Worm (Caenorhabditis elegans) whole organism, young adult: ENCODE data around the gene Y60C6A.1.
A peak's percentile ranks its signal among the peaks of the same experiment; 100 is the strongest.

ENCODE experiments used
- B0261.1 ChIP-seq: sonication (generic microtip); optimal IDR thresholded peaks from 2 replicates; lab custom pipeline; 2016; ENCODE audit warnings: mild to moderate bottlenecking, missing genetic modification characterization, moderate library complexity, missing compliant biosample characterization
- B0336.3 ChIP-seq: fragments of 200-800 bp; sonication (Bioruptor generic); IDR thresholded peaks from 2 replicates; pipeline ENCODE4 v1.3.6; 2022; ENCODE audit warnings: missing genetic modification characterization, missing compliant biosample characterization
- F10E7.11 ChIP-seq: sonication (generic microtip); optimal IDR thresholded peaks from 2 replicates; lab custom pipeline; 2017; ENCODE audit warnings: mild to moderate bottlenecking, missing genetic modification characterization, moderate library complexity, missing compliant biosample characterization
- Y53G8AR.9 ChIP-seq: fragments of 200-800 bp; sonication (Bioruptor generic); conservative IDR thresholded peaks from 2 replicates; pipeline ENCODE4 v1.3.6; 2022; ENCODE audit warnings: missing genetic modification reagents, missing genetic modification characterization, missing compliant biosample characterization
- Y56A3A.18 ChIP-seq: fragments of 200-800 bp; sonication (Bioruptor generic); IDR thresholded peaks from 2 replicates; pipeline ENCODE4 v1.3.6; 2022; ENCODE audit warnings: missing genetic modification reagents, missing genetic modification characterization, missing compliant biosample characterization
- Y79H2A.3 ChIP-seq: fragments of 200-800 bp; sonication (Bioruptor generic); conservative IDR thresholded peaks from 2 replicates; pipeline ENCODE4 v1.3.6; 2022; ENCODE audit warnings: missing genetic modification reagents, missing genetic modification characterization, missing compliant biosample characterization
- ZK185.1 ChIP-seq: sonication (generic microtip); optimal IDR thresholded peaks from 2 replicates; lab custom pipeline; 2016; ENCODE audit warnings: mild to moderate bottlenecking, missing genetic modification characterization, missing compliant biosample characterization; ENCODE audit not compliant: poor library complexity, severe bottlenecking
- ama-1 ChIP-seq, 3 experiments: fragments of 150-350 bp in 1 of 3; sonication (generic microtip) in 2 of 3; optimal IDR thresholded peaks; 2 replicates each; lab custom pipeline; 2014 to 2018; ENCODE audit warnings: missing biosample characterization in 2 of 3, missing genetic modification characterization in 2 of 3, missing genetic modification reagents in 2 of 3
- bed-1 ChIP-seq: fragments of 200-800 bp; sonication (Bioruptor generic); IDR thresholded peaks from 2 replicates; pipeline ENCODE4 v1.3.6; 2022; ENCODE audit warnings: missing genetic modification reagents, missing genetic modification characterization, missing compliant biosample characterization
- cebp-2 ChIP-seq: fragments of 200-800 bp; sonication (Bioruptor generic); IDR thresholded peaks from 2 replicates; pipeline ENCODE4 v1.3.6; 2022; ENCODE audit warnings: missing genetic modification characterization, missing compliant biosample characterization
- ceh-91 ChIP-seq: fragments of 200-800 bp; sonication (Bioruptor generic); IDR thresholded peaks from 2 replicates; pipeline ENCODE4 v1.3.6; 2022; ENCODE audit warnings: missing genetic modification reagents, missing genetic modification characterization, missing compliant biosample characterization
- die-1 ChIP-seq: sonication (generic microtip); optimal IDR thresholded peaks from 2 replicates; lab custom pipeline; 2016; ENCODE audit warnings: missing genotype, mild to moderate bottlenecking, missing genetic modification characterization, missing compliant biosample characterization
- egrh-3 ChIP-seq: fragments of 200-800 bp; sonication (Bioruptor generic); IDR thresholded peaks from 2 replicates; pipeline ENCODE4 v1.3.6; 2022; ENCODE audit warnings: missing genetic modification reagents, missing genetic modification characterization, missing compliant biosample characterization
- fkh-3 ChIP-seq: sonication (generic microtip); optimal IDR thresholded peaks from 2 replicates; lab custom pipeline; 2016; ENCODE audit warnings: mild to moderate bottlenecking, missing genetic modification characterization, missing compliant biosample characterization
- hmg-1.2 ChIP-seq: fragments of 200-800 bp; sonication (Bioruptor generic); IDR thresholded peaks from 2 replicates; pipeline ENCODE4 v1.3.6; 2022; ENCODE audit warnings: missing genetic modification reagents, missing genetic modification characterization, missing compliant biosample characterization
- lin-54 ChIP-seq: fragments of 200-800 bp; sonication (Bioruptor generic); optimal IDR thresholded peaks from 2 replicates; lab custom pipeline; 2018; ENCODE audit warnings: mild to moderate bottlenecking, missing genetic modification characterization, missing compliant biosample characterization
- lir-1 ChIP-seq: fragments of 200-800 bp; sonication (Bioruptor generic); conservative IDR thresholded peaks from 2 replicates; pipeline ENCODE4 v1.3.6; 2022; ENCODE audit warnings: missing genetic modification reagents, missing genetic modification characterization, missing compliant biosample characterization
- lsy-27 ChIP-seq: sonication (generic microtip); optimal IDR thresholded peaks from 2 replicates; lab custom pipeline; 2017; ENCODE audit warnings: missing genetic modification characterization, mild to moderate bottlenecking, missing compliant biosample characterization, antibody characterized with exemption, missing genotype, borderline replicate concordance; ENCODE audit not compliant: insufficient read depth
- madf-3 ChIP-seq: fragments of 200-800 bp; sonication (Bioruptor generic); IDR thresholded peaks from 2 replicates; pipeline ENCODE4 v1.3.6; 2022; ENCODE audit warnings: missing genetic modification reagents, missing genetic modification characterization, missing compliant biosample characterization
- madf-6 ChIP-seq: fragments of 200-800 bp; sonication (Bioruptor generic); IDR thresholded peaks from 2 replicates; pipeline ENCODE4 v1.3.6; 2022; ENCODE audit warnings: missing genetic modification reagents, missing genetic modification characterization, missing compliant biosample characterization
- nfyb-1 ChIP-seq: fragments of 200-800 bp; sonication (Bioruptor generic); IDR thresholded peaks from 2 replicates; pipeline ENCODE4 v1.3.6; 2022; ENCODE audit warnings: missing genetic modification reagents, missing genetic modification characterization, missing compliant biosample characterization
- nhr-120 ChIP-seq: fragments of 200-800 bp; sonication (Bioruptor generic); IDR thresholded peaks from 2 replicates; pipeline ENCODE4 v1.3.6; 2022; ENCODE audit warnings: missing genetic modification characterization, missing compliant biosample characterization
- nhr-80 ChIP-seq: sonication (generic microtip); optimal IDR thresholded peaks from 2 replicates; lab custom pipeline; 2016; ENCODE audit warnings: missing genetic modification characterization, missing compliant biosample characterization
- pbrm-1 ChIP-seq: fragments of 200-800 bp; sonication (Bioruptor generic); IDR thresholded peaks from 2 replicates; pipeline ENCODE4 v1.3.6; 2022; ENCODE audit warnings: missing genetic modification reagents, missing genetic modification characterization, missing compliant biosample characterization
- rec-8 ChIP-seq, 2 experiments: sonication (generic microtip); optimal IDR thresholded peaks; 2 replicates each; lab custom pipeline; 2016; ENCODE audit warnings: mild to moderate bottlenecking in 2 of 2, missing genetic modification characterization in 2 of 2, missing genetic modification reagents in 2 of 2, missing genotype in 2 of 2, missing biosample characterization in 1 of 2, missing compliant biosample characterization in 1 of 2, moderate library complexity in 1 of 2
- sdz-38 ChIP-seq: sonication (generic microtip); optimal IDR thresholded peaks from 2 replicates; lab custom pipeline; 2016; ENCODE audit warnings: missing genotype, missing genetic modification characterization, missing compliant biosample characterization
- sea-2 ChIP-seq: fragments of 200-800 bp; sonication (Bioruptor generic); IDR thresholded peaks from 2 replicates; pipeline ENCODE4 v1.3.6; 2022; ENCODE audit warnings: missing genetic modification characterization, missing compliant biosample characterization
- zfh-2 ChIP-seq: fragments of 200-800 bp; sonication (Bioruptor generic); conservative IDR thresholded peaks from 2 replicates; pipeline ENCODE4 v1.3.6; 2022; ENCODE audit warnings: missing genetic modification reagents, missing genetic modification characterization, missing compliant biosample characterization
- ztf-26 ChIP-seq: sonication (generic microtip); optimal IDR thresholded peaks from 2 replicates; lab custom pipeline; 2017; ENCODE audit warnings: missing genetic modification characterization, missing compliant biosample characterization

The Y60C6A.1 gene

DNA sequence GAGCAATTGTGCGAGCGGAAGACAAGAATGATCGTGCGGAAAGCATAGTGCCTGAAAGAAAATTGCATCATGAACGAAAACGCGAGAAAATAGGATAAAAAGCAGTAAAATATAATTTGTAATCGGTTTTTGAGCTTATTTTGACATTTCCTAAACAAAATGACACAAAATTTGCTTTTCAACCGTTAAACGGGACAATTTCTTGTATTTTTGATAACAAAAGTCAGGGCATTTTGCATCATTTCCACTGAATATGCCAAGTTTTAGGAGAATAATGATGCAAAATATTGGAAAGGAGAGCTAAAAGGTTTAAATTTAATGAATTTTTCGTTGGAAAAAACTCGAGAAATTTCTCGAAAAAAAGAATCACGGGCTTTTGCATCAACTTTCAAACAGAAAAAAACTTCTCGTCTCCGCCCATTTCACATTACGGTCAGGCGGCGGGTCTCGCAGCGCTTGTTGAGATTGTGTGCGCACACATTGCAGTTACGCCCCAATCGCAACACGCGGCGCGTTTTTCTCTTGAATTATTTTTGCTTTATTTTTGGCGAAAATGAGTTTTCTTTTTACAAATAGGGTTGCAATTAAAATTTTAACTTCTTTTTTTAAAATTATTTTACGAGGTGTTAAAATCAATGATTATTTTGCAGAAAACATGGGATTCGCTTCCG is 43.4 kb downstream of the Y60C6A.1 start, which contains the start of the genes hsp-6 and C37H5.5 (continued):
- TF ChIP-seq B0261.1 (no peak), die-1 (tag; lab: Kevin White, UChicago) (no peak), ama-1 (optimal IDR thresholded peaks at IDR 0.05; lab: Kevin White, UChicago) (no peak), ama-1 (GFP tag; optimal IDR thresholded peaks at IDR 0.05; lab: Kevin White, UChicago) (no peak), sea-2 (GFP tag; lab: Robert Waterston, UW) (no peak), nhr-80 (tag; lab: Kevin White, UChicago) (peak; percentile 49), ZK185.1 (peak; percentile 54), nfyb-1 (GFP tag; lab: Robert Waterston, UW) (peak; percentile 81), Y79H2A.3 (GFP tag; lab: Robert Waterston, UW) (no peak), F10E7.11 (no peak), bed-1 (GFP tag; lab: Robert Waterston, UW) (no peak), madf-3 (GFP tag; lab: Robert Waterston, UW) (no peak), ceh-91 (GFP tag; lab: Robert Waterston, UW) (peak; percentile 59; the same call in 1 of the 2 replicates), nhr-120 (GFP tag; lab: Robert Waterston, UW) (no peak), sdz-38 (tag; lab: Kevin White, UChicago) (no peak), Y53G8AR.9 (GFP tag; lab: Robert Waterston, UW) (peak; percentile 82), lin-54 (GFP tag; lab: Kevin White, UChicago) (peak; percentile 80), zfh-2 (no peak), rec-8 (tag; optimal IDR thresholded peaks at IDR 0.05; lab: Kevin White, UChicago) (no peak), pbrm-1 (GFP tag; lab: Robert Waterston, UW) (peak; percentile 85), cebp-2 (GFP tag; lab: Robert Waterston, UW) (no peak), ztf-26 (tag; lab: Kevin White, UChicago) (peak; percentile 38), Y56A3A.18 (GFP tag; lab: Robert Waterston, UW) (no peak), madf-6 (GFP tag; lab: Robert Waterston, UW) (peak; percentile 91), lsy-27 (tag; lab: Kevin White, UChicago) (no peak), hmg-1.2 (GFP tag; lab: Robert Waterston, UW) (peak; percentile 70), egrh-3 (GFP tag; lab: Robert Waterston, UW) (peak; percentile 26; the same call in 1 of the 2 replicates), B0336.3 (GFP tag; lab: Robert Waterston, UW) (peak; percentile 79), fkh-3 (tag; lab: Kevin White, UChicago) (no peak), lir-1 (GFP tag; lab: Robert Waterston, UW) (peak; percentile 78)
